Worm (Caenorhabditis elegans): ENCODE results near the gene C16E9.2.

- TF ChIP-seq ref-1 (GFP tag; conservative IDR thresholded peaks at IDR 0.05), result no peak
- TF ChIP-seq ztf-23 (GFP tag; IDR thresholded peaks at IDR 0.05), result no peak
- TF ChIP-seq med-1 (GFP tag; optimal IDR thresholded peaks at IDR 0.05; ENCODE audit: insufficient read depth), result no peak
- TF ChIP-seq ztf-29 (GFP tag; IDR thresholded peaks at IDR 0.05), result no peak
- no peak for TF ChIP-seq flt-1 (GFP tag; IDR thresholded peaks at IDR 0.05)
These were observed 5.2 kb downstream of the C16E9.2 start for ce11 chrX:6940775-6941174.

All from whole organism, midembryonic.